Worm (Caenorhabditis elegans) whole organism, L2 larva: ENCODE results near the gene B0252.3.

Experiments
- ZK546.5 ChIP-seq: sonication (generic microtip); optimal IDR thresholded peaks from 2 replicates; lab custom pipeline; 2017; ENCODE audit warnings: missing biosample characterization, missing genetic modification characterization
- blmp-1 ChIP-seq: sonication (generic microtip); optimal IDR thresholded peaks from 2 replicates; lab custom pipeline; 2017; ENCODE audit warnings: missing genetic modification characterization, mild to moderate bottlenecking, missing compliant biosample characterization, antibody characterized with exemption, moderate library complexity; ENCODE audit not compliant: insufficient read depth
- crh-2 ChIP-seq: sonication (generic microtip); optimal IDR thresholded peaks from 2 replicates; lab custom pipeline; 2017; ENCODE audit warnings: missing biosample characterization, missing genetic modification characterization
- lin-39 ChIP-seq: fragments of 150-350 bp; optimal IDR thresholded peaks from 2 replicates; lab custom pipeline; 2014; ENCODE audit warnings: missing biosample characterization, missing genetic modification reagents, missing genetic modification characterization
- mdl-1 ChIP-seq, 2 experiments: fragments of 150-350 bp in 1 of 2; sonication (generic microtip) in 1 of 2; optimal IDR thresholded peaks; 2 replicates each; lab custom pipeline; 2017; ENCODE audit warnings: missing biosample characterization in 2 of 2, missing genetic modification characterization in 2 of 2
- nhr-10 ChIP-seq: sonication (generic microtip); optimal IDR thresholded peaks from 2 replicates; lab custom pipeline; 2017; ENCODE audit warnings: missing biosample characterization, missing genetic modification characterization
- nhr-21 ChIP-seq: fragments of 150-350 bp; optimal IDR thresholded peaks from 2 replicates; lab custom pipeline; 2014; ENCODE audit warnings: missing biosample characterization, missing genetic modification characterization
- nhr-237 ChIP-seq: fragments of 150-350 bp; optimal IDR thresholded peaks from 2 replicates; lab custom pipeline; 2014; ENCODE audit warnings: missing biosample characterization, missing genetic modification characterization
- nhr-77 ChIP-seq: fragments of 150-350 bp; optimal IDR thresholded peaks from 2 replicates; lab custom pipeline; 2014; ENCODE audit warnings: missing biosample characterization, missing genetic modification characterization
- peb-1 ChIP-seq: fragments of 150-350 bp; optimal IDR thresholded peaks from 2 replicates; lab custom pipeline; 2014; ENCODE audit warnings: missing biosample characterization, missing genetic modification characterization
- unc-62 ChIP-seq: fragments of 150-350 bp; optimal IDR thresholded peaks from 2 replicates; lab custom pipeline; 2014; ENCODE audit warnings: missing biosample characterization, missing genetic modification reagents, missing genetic modification characterization
- zag-1 ChIP-seq: fragments of 150-350 bp; optimal IDR thresholded peaks from 2 replicates; lab custom pipeline; 2014; ENCODE audit warnings: missing biosample characterization, missing genetic modification characterization
- ztf-11 ChIP-seq: sonication (generic microtip); optimal IDR thresholded peaks from 2 replicates; lab custom pipeline; 2017; ENCODE audit warnings: missing biosample characterization, missing genetic modification characterization
- ztf-4 ChIP-seq: fragments of 150-350 bp; optimal IDR thresholded peaks from 2 replicates; lab custom pipeline; 2014; ENCODE audit warnings: missing biosample characterization, missing genetic modification characterization

- TF ChIP-seq blmp-1 (tag; lab: Kevin White, UChicago): no peak
- TF ChIP-seq crh-2 (tag; lab: Kevin White, UChicago): no peak
- TF ChIP-seq nhr-237 (tag; lab: Kevin White, UChicago): no peak
- TF ChIP-seq ZK546.5 (tag; lab: Kevin White, UChicago): no peak
- no peak for TF ChIP-seq zag-1 (tag; lab: Kevin White, UChicago)
- TF ChIP-seq nhr-77: no peak
- TF ChIP-seq peb-1 (tag; lab: Kevin White, UChicago): no peak
- no peak for TF ChIP-seq mdl-1 (tag; optimal IDR thresholded peaks at IDR 0.05; lab: Kevin White, UChicago)
- TF ChIP-seq unc-62 (GFP tag; lab: Kevin White, UChicago): no peak
- no peak for TF ChIP-seq ztf-11 (tag; lab: Kevin White, UChicago)
- no peak for TF ChIP-seq ztf-4 (tag; lab: Kevin White, UChicago)
- no peak for TF ChIP-seq nhr-21 (tag; lab: Kevin White, UChicago)
- TF ChIP-seq lin-39 (tag; lab: Kevin White, UChicago): no peak
- TF ChIP-seq nhr-10: no peak
Measured at ce11 chrII:6917710-6918109, 10.2 kb upstream of the B0252.3 start, which contains the start of gene B0252.11.
